Fruit fly (Drosophila melanogaster): Measurements from ENCODE around the gene CG17572.

DNA sequence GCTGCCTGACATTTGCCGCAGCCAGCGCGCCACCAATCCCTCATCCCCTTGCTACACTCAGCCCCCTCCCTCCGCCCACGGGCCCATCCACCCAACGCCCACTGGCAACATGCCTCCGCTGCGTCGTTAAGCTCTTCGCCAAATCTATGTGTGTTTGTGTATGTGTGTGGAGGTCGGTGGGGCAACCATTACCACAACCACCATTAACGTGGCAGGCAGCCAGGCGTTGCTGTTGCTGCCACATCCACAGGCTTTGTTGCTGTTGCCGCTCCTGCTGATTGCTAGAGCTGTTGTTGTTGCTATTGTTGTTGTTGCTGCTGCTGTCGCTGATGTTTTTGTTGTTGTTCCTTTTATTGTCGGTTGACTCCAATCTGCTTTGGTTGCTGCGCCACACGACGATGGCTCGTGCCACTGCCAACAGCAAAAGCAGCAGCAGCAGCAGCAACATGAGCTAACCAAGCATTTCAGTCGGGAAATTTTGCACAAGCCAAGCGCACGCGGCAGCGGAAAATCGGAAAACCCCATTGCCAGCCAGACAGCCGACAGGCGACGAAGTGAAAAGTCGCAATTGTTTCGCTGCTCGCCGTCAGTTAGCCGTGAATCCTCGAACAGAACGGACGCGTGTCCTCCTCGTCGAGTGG is 46.6 kb downstream of the CG17572 start, which contains the start of gene Sidpn:
- no peak for TF ChIP-seq fd59A (GFP tag; optimal IDR thresholded peaks at IDR 0.05)
- TF ChIP-seq Lpt (GFP tag; optimal IDR thresholded peaks at IDR 0.05), result no peak
- no peak for TF ChIP-seq topi (GFP tag; optimal IDR thresholded peaks at IDR 0.05)
- TF ChIP-seq Sox102F (GFP tag; optimal IDR thresholded peaks at IDR 0.05), result no peak
- TF ChIP-seq dsx (GFP tag; optimal IDR thresholded peaks at IDR 0.05; ENCODE audit: poor library complexity, severe bottlenecking), result no peak
- TF ChIP-seq CG6792 (GFP tag; optimal IDR thresholded peaks at IDR 0.05), result no peak
- TF ChIP-seq Gug (GFP tag; IDR thresholded peaks at IDR 0.05), result no peak
- no peak for TF ChIP-seq CG31627 (GFP tag; optimal IDR thresholded peaks at IDR 0.05)
- TF ChIP-seq CG8119 (GFP tag; IDR thresholded peaks at IDR 0.05), result no peak

Data from whole organism, prepupa.